Worm (Caenorhabditis elegans) whole organism, L2 larva: Measurements from ENCODE around the gene isp-1.

ENCODE experiments used
- F13H6.1 ChIP-seq: sonication (generic microtip); optimal IDR thresholded peaks from 2 replicates; lab custom pipeline; 2016; ENCODE audit warnings: missing genetic modification characterization, missing compliant biosample characterization
- ama-1 ChIP-seq: fragments of 150-350 bp; optimal IDR thresholded peaks from 2 replicates; lab custom pipeline; 2018; ENCODE audit warnings: inconsistent platforms
- blmp-1 ChIP-seq: sonication (generic microtip); optimal IDR thresholded peaks from 2 replicates; lab custom pipeline; 2017; ENCODE audit warnings: missing genetic modification characterization, mild to moderate bottlenecking, missing compliant biosample characterization, antibody characterized with exemption, moderate library complexity; ENCODE audit not compliant: insufficient read depth
- ceh-82 ChIP-seq: fragments of 150-350 bp; optimal IDR thresholded peaks from 2 replicates; lab custom pipeline; 2014; ENCODE audit warnings: missing biosample characterization, missing genetic modification characterization
- crh-2 ChIP-seq: sonication (generic microtip); optimal IDR thresholded peaks from 2 replicates; lab custom pipeline; 2017; ENCODE audit warnings: missing biosample characterization, missing genetic modification characterization
- elt-1 ChIP-seq: fragments of 150-350 bp; optimal IDR thresholded peaks from 2 replicates; lab custom pipeline; 2014; ENCODE audit warnings: missing biosample characterization, missing genetic modification characterization
- gmeb-1 ChIP-seq: fragments of 150-350 bp; optimal IDR thresholded peaks from 2 replicates; lab custom pipeline; 2014; ENCODE audit warnings: missing biosample characterization, missing genetic modification characterization
- nhr-11 ChIP-seq: fragments of 150-350 bp; optimal IDR thresholded peaks from 2 replicates; lab custom pipeline; 2014; ENCODE audit warnings: missing biosample characterization, missing genetic modification characterization
- nhr-12 ChIP-seq: fragments of 150-350 bp; optimal IDR thresholded peaks from 2 replicates; lab custom pipeline; 2014; ENCODE audit warnings: missing biosample characterization, missing genetic modification characterization
- nhr-237 ChIP-seq: fragments of 150-350 bp; optimal IDR thresholded peaks from 2 replicates; lab custom pipeline; 2014; ENCODE audit warnings: missing biosample characterization, missing genetic modification characterization
- skn-1 ChIP-seq: sonication (generic microtip); optimal IDR thresholded peaks from 2 replicates; lab custom pipeline; 2017; ENCODE audit warnings: missing biosample characterization, missing genetic modification characterization
- snpc-4 ChIP-seq: fragments of 150-350 bp; optimal IDR thresholded peaks from 2 replicates; lab custom pipeline; 2014; ENCODE audit warnings: missing biosample characterization, missing genetic modification characterization
- zag-1 ChIP-seq: fragments of 150-350 bp; optimal IDR thresholded peaks from 2 replicates; lab custom pipeline; 2014; ENCODE audit warnings: missing biosample characterization, missing genetic modification characterization

DNA sequence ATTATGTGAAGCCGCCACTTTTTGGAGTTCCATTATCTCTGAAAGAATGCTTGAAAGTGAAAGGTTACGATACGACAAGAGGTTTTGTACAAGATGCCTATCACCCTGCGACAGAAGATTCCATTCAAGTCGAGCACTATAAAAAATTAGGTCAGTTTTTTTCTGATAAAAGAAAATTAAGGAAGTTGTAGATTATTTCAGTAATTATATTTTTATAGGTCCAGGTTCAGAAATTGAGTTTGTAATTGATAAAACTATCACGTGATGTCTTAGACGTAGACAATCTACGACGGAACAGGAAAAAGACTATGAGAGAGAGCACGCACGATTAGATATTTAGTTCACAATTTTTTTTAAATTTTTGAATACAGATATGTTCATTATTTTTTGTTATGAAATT lies 24.1 kb upstream of the isp-1 start:
- TF ChIP-seq gmeb-1 (tag; lab: Kevin White, UChicago), result no peak
- TF ChIP-seq nhr-12 (tag; lab: Kevin White, UChicago), result no peak
- no peak for TF ChIP-seq elt-1
- no peak for TF ChIP-seq nhr-11 (tag; lab: Kevin White, UChicago)
- TF ChIP-seq ama-1 (lab: Kevin White, UChicago), result no peak
- TF ChIP-seq F13H6.1 (tag; lab: Kevin White, UChicago), result no peak
- no peak for TF ChIP-seq zag-1
- TF ChIP-seq crh-2, result no peak
- no peak for TF ChIP-seq blmp-1 (tag; lab: Kevin White, UChicago)
- TF ChIP-seq snpc-4 (tag; lab: Kevin White, UChicago), result no peak
- TF ChIP-seq nhr-237, result no peak
- TF ChIP-seq ceh-82 (tag; lab: Kevin White, UChicago), result no peak
- no peak for TF ChIP-seq skn-1 (tag; lab: Kevin White, UChicago)
